Fruit fly (Drosophila melanogaster): Measurements from ENCODE around the gene CG42264.

Gene CG42264

DNA sequence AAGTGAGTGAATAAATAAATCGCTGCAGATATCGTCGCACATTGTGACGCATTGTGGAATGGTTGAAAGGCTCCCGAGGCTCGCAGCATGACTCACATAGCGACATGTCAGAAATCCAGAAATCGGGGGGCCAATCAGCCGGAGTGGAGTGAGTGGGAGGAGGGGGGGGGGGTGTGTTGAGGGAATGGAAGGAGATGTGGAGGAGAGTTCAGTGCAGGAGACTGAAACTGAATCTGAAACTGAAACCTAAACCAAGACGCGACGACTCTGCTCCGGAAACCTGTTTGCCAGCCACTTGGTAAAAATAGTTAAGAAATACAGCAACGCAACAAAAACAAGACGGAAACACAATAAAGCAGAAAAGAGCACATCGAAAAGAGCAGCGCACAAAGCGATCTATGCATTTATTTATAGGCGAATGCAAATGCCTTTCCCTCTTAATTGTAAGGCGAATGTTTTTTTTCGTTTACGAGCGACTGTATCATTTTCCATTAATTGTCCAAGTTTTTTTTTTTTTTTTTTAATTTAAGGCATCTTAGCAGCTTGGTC is 52.2 kb downstream of the CG42264 start:
- no peak for TF ChIP-seq psq (optimal IDR thresholded peaks at IDR 0.05)
- TF ChIP-seq usp (GFP tag; optimal IDR thresholded peaks at IDR 0.05) = no peak

DNA sequence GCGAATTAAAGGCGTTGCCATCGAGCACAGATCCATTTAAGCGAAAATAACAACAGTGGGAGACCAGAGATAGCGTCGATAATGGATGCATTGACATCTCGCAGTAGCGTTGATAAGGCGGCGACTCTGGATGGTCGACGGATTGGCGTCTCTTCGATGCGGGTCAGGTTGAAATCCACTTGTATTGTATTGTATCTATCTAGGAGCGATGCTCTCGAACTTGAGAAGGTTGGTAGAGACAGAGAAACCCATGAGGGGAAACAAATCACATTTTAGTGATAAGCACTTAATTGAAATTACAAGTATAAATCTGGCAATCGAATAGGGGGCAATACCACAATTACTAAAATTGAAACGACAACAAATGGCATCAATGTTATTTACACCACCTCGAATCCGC is 52.9 kb downstream of the CG42264 start:
- TF ChIP-seq CG8478 (optimal IDR thresholded peaks at IDR 0.05) (no peak), pan (optimal IDR thresholded peaks at IDR 0.05) (no peak), EcR (GFP tag; optimal IDR thresholded peaks at IDR 0.05) (no peak), usp (GFP tag; optimal IDR thresholded peaks at IDR 0.05) (no peak), psq (optimal IDR thresholded peaks at IDR 0.05) (no peak), Dll (optimal IDR thresholded peaks at IDR 0.05) (no peak)
